Worm (Caenorhabditis elegans): Measurements from ENCODE around the gene chca-1.

DNA sequence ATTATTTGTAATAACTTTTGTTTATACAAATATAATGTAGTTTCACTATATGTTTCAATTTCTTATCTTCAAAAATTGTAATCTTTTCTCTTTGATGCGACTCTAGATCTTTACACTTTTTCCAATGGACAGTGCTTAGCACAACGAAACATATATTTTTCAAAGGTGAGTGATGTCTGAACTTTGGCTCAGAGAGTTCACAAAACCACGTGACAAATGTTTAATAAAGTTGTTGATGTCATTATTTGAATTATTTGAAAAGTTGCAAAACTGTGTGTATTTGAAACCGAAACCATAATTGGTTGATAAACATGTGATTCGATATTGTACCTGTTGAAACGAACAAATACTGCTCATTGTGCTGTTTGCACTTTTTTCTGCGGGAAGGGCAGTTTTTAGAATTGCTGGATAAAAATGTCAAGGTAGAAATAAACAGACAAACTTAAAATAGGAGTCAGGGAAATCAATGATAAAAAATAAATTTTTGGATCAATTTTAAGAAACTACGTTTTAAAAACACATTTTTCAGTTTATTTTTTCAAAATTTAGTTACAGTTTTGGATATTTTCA, 17.0 kb downstream of the chca-1 start:
- TF ChIP-seq sea-2 (GFP tag; optimal IDR thresholded peaks at IDR 0.05) = no peak
- no peak for TF ChIP-seq nhr-11 (tag; optimal IDR thresholded peaks at IDR 0.05)
- TF ChIP-seq nhr-237 (tag; optimal IDR thresholded peaks at IDR 0.05) = no peak
- peak; percentile 56 for TF ChIP-seq elt-2 (tag; optimal IDR thresholded peaks at IDR 0.05)
- no peak for TF ChIP-seq lin-39 (tag; optimal IDR thresholded peaks at IDR 0.05)
- TF ChIP-seq nfya-1 (tag; optimal IDR thresholded peaks at IDR 0.05; ENCODE audit: insufficient read depth) = peak; percentile 18
- TF ChIP-seq snpc-4 (tag; optimal IDR thresholded peaks at IDR 0.05) = no peak
- TF ChIP-seq nhr-67 (tag; optimal IDR thresholded peaks at IDR 0.05) = no peak
- no peak for TF ChIP-seq skn-1 (tag; optimal IDR thresholded peaks at IDR 0.05)
